Worm (Caenorhabditis elegans) whole organism, late embryonic: Measurements from ENCODE around the gene tasp-1.

Experiments
- elt-2 ChIP-seq: sonication (generic microtip); optimal IDR thresholded peaks from 2 replicates; lab custom pipeline; 2016; ENCODE audit warnings: missing genetic modification reagents, missing genetic modification characterization, missing compliant biosample characterization
- fkh-10 ChIP-seq: fragments of 150-350 bp; optimal IDR thresholded peaks from 2 replicates; lab custom pipeline; 2014; ENCODE audit warnings: missing biosample characterization, missing genetic modification reagents, missing genetic modification characterization
- hlh-13 ChIP-seq: fragments of 200-800 bp; sonication (Bioruptor generic); optimal IDR thresholded peaks from 2 replicates; lab custom pipeline; 2018; ENCODE audit warnings: mild to moderate bottlenecking, missing genetic modification characterization, missing compliant biosample characterization
- nhr-11 ChIP-seq: fragments of 150-350 bp; optimal IDR thresholded peaks from 2 replicates; lab custom pipeline; 2014; ENCODE audit warnings: missing biosample characterization, missing genetic modification characterization
- pag-3 ChIP-seq: sonication (generic microtip); optimal IDR thresholded peaks from 2 replicates; lab custom pipeline; 2016; ENCODE audit warnings: missing compliant biosample characterization, missing genetic modification characterization, borderline replicate concordance
- pqm-1 ChIP-seq: sonication (generic microtip); optimal IDR thresholded peaks from 2 replicates; lab custom pipeline; 2016; ENCODE audit warnings: missing genetic modification characterization, missing compliant biosample characterization
- pros-1 ChIP-seq: fragments of 150-350 bp; optimal IDR thresholded peaks from 2 replicates; lab custom pipeline; 2014; ENCODE audit warnings: missing biosample characterization, missing genetic modification reagents, missing genetic modification characterization

ce11 chrIII:10709676-10710075 lies 49.4 kb upstream of the tasp-1 start:
- TF ChIP-seq pqm-1 (no peak), pros-1 (tag; lab: Kevin White, UChicago) (no peak), fkh-10 (no peak), elt-2 (tag; lab: Kevin White, UChicago) (no peak), pag-3 (tag; lab: Kevin White, UChicago) (no peak), hlh-13 (GFP tag; lab: Kevin White, UChicago) (no peak), nhr-11 (tag; lab: Kevin White, UChicago) (no peak)
